Fruit fly (Drosophila melanogaster): ENCODE results near the gene Polr1E.

Polr1E gene

DNA sequence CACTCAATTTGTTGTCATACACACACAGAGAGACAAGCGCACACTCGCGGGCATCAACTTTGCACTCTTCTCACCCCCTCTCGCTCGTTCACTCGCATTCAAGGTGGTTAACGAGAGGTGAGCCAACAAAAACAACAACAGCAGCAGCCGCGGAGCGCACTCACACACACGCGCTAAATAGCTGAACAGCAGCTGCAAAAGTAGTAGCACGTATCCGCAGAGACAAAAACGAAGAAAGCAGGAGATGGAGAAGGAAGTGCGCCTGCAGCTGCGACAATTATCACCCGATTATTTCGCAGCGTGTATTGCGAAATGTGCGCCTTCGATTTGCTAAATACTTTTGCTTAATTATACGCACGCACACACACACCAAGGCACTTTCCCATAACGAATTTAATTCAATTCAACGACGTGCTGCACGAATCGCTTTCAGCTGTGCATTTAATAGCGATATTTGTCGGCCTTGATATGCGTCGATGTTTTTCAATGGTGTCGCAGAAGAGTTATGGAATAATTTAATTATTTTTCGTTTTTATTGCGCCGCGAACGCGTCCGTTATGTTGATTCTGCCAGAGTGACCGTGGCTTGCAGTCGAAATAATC lies 3.1 kb downstream of the Polr1E start (continued):
- TF ChIP-seq pros (GFP tag; optimal IDR thresholded peaks at IDR 0.05) = peak; percentile 81
- no peak for TF ChIP-seq CkIIα-i1 (GFP tag; IDR thresholded peaks at IDR 0.05)
- peak; percentile 41; the same call in 1 of the 2 replicates for TF ChIP-seq CG6689 (GFP tag; IDR thresholded peaks at IDR 0.05)
- TF ChIP-seq CG4854 (GFP tag; optimal IDR thresholded peaks at IDR 0.05) = peak; percentile 29
- TF ChIP-seq disco-r (GFP tag; optimal IDR thresholded peaks at IDR 0.05) = no peak
- no peak for TF ChIP-seq zfh2 (GFP tag; optimal IDR thresholded peaks at IDR 0.05)
- peak; percentile 54 for TF ChIP-seq CG12155 (GFP tag; optimal IDR thresholded peaks at IDR 0.05)
- no peak for TF ChIP-seq CG3995 (GFP tag; optimal IDR thresholded peaks at IDR 0.05)
- TF ChIP-seq CG17328 (GFP tag; IDR thresholded peaks at IDR 0.05) = peak; percentile 44; the same call in 1 of the 2 replicates
- no peak for TF ChIP-seq Antp (GFP tag; optimal IDR thresholded peaks at IDR 0.05)
- no peak for TF ChIP-seq maf-S (GFP tag; optimal IDR thresholded peaks at IDR 0.05)
- no peak for TF ChIP-seq Max (GFP tag; optimal IDR thresholded peaks at IDR 0.05)
- peak; percentile 22 for TF ChIP-seq ems (GFP tag; optimal IDR thresholded peaks at IDR 0.05)
- TF ChIP-seq kay (GFP tag; optimal IDR thresholded peaks at IDR 0.05) = peak; percentile 83
- TF ChIP-seq CG4707 (GFP tag; optimal IDR thresholded peaks at IDR 0.05) = no peak
- no peak for TF ChIP-seq scrt (GFP tag; optimal IDR thresholded peaks at IDR 0.05)
- no peak for TF ChIP-seq Sry-β (GFP tag; optimal IDR thresholded peaks at IDR 0.05)
- peak; percentile 84 for TF ChIP-seq rib (GFP tag; IDR thresholded peaks at IDR 0.05)
- TF ChIP-seq Ssrp (tag; optimal IDR thresholded peaks at IDR 0.05) = no peak
- peak; percentile 28; the same call in 1 of the 2 replicates for TF ChIP-seq Bgb (GFP tag; IDR thresholded peaks at IDR 0.05; ENCODE audit: partially characterized antibody)
- TF ChIP-seq repo (GFP tag; optimal IDR thresholded peaks at IDR 0.05) = no peak
- TF ChIP-seq CG4360 (GFP tag; IDR thresholded peaks at IDR 0.05) = peak; percentile 95
- no peak for TF ChIP-seq CG1603 (tag; optimal IDR thresholded peaks at IDR 0.05)
- no peak for TF ChIP-seq en (GFP tag; optimal IDR thresholded peaks at IDR 0.05)
- no peak for TF ChIP-seq pfk (GFP tag; optimal IDR thresholded peaks at IDR 0.05)
- TF ChIP-seq jumu (GFP tag; optimal IDR thresholded peaks at IDR 0.05) = no peak
- TF ChIP-seq NC2α (GFP tag; optimal IDR thresholded peaks at IDR 0.05) = no peak
- 0 out of 2 replicates have a peak, but pooled peaks have one; percentile 18 for TF ChIP-seq stc (GFP tag; IDR thresholded peaks at IDR 0.05)
- TF ChIP-seq CG11695 (GFP tag; IDR thresholded peaks at IDR 0.05) = 0 out of 3 replicates have a peak, but pooled peaks have one; percentile 1
- TF ChIP-seq CG12299 (tag; optimal IDR thresholded peaks at IDR 0.05) = no peak
- TF ChIP-seq CG12219 (GFP tag; optimal IDR thresholded peaks at IDR 0.05) = peak; percentile 18
- no peak for TF ChIP-seq Sin3A (optimal IDR thresholded peaks at IDR 0.05)
- TF ChIP-seq Asciz (GFP tag; optimal IDR thresholded peaks at IDR 0.05) = no peak
- peak; percentile 74; the same call in 2 of the 3 replicates for TF ChIP-seq z (GFP tag; IDR thresholded peaks at IDR 0.05)
- TF ChIP-seq CG14014 (GFP tag; IDR thresholded peaks at IDR 0.05) = no peak
- TF ChIP-seq jing (GFP tag; optimal IDR thresholded peaks at IDR 0.05) = no peak
- TF ChIP-seq CG1792 (GFP tag; optimal IDR thresholded peaks at IDR 0.05) = no peak
- no peak for TF ChIP-seq fu2 (GFP tag; optimal IDR thresholded peaks at IDR 0.05)
- TF ChIP-seq CG2120 (GFP tag; optimal IDR thresholded peaks at IDR 0.05) = no peak
- TF ChIP-seq ara (GFP tag; IDR thresholded peaks at IDR 0.05) = no peak
- no peak for TF ChIP-seq TFAM (GFP tag; optimal IDR thresholded peaks at IDR 0.05)
- peak; percentile 67 for TF ChIP-seq MESR4 (GFP tag; optimal IDR thresholded peaks at IDR 0.05)
- TF ChIP-seq CG7271 (tag; optimal IDR thresholded peaks at IDR 0.05) = no peak
- TF ChIP-seq caup (GFP tag; optimal IDR thresholded peaks at IDR 0.05; ENCODE audit: severe bottlenecking) = peak; percentile 60
- TF ChIP-seq org-1 (GFP tag; optimal IDR thresholded peaks at IDR 0.05) = no peak
- TF ChIP-seq Blimp-1 (GFP tag; optimal IDR thresholded peaks at IDR 0.05) = no peak
- no peak for TF ChIP-seq tup (GFP tag; optimal IDR thresholded peaks at IDR 0.05)
- TF ChIP-seq CG18262 (tag; optimal IDR thresholded peaks at IDR 0.05) = no peak
- no peak for TF ChIP-seq dmrt99B (tag; optimal IDR thresholded peaks at IDR 0.05)
- no peak for TF ChIP-seq CG13287 (GFP tag; IDR thresholded peaks at IDR 0.05; ENCODE audit: partially characterized antibody)
- no peak for TF ChIP-seq Oaz (GFP tag; IDR thresholded peaks at IDR 0.05)
